Fruit fly (Drosophila melanogaster) Kc167 (cell line): ENCODE measurements around the gene pes.

Source experiments
- Sin3A ChIP-seq: fragments of >200 bp; optimal IDR thresholded peaks from 2 replicates; lab custom pipeline; 2018; ENCODE audit warnings: missing external identifiers
- h ChIP-seq: fragments of >200 bp; optimal IDR thresholded peaks from 3 replicates; lab custom pipeline; 2018; ENCODE audit warnings: missing external identifiers
- insv ChIP-seq: fragments of >200 bp; optimal IDR thresholded peaks from 3 replicates; lab custom pipeline; 2018; ENCODE audit warnings: missing external identifiers
- psq ChIP-seq: fragments of >200 bp; optimal IDR thresholded peaks from 2 replicates; lab custom pipeline; 2017; ENCODE audit warnings: missing external identifiers

DNA sequence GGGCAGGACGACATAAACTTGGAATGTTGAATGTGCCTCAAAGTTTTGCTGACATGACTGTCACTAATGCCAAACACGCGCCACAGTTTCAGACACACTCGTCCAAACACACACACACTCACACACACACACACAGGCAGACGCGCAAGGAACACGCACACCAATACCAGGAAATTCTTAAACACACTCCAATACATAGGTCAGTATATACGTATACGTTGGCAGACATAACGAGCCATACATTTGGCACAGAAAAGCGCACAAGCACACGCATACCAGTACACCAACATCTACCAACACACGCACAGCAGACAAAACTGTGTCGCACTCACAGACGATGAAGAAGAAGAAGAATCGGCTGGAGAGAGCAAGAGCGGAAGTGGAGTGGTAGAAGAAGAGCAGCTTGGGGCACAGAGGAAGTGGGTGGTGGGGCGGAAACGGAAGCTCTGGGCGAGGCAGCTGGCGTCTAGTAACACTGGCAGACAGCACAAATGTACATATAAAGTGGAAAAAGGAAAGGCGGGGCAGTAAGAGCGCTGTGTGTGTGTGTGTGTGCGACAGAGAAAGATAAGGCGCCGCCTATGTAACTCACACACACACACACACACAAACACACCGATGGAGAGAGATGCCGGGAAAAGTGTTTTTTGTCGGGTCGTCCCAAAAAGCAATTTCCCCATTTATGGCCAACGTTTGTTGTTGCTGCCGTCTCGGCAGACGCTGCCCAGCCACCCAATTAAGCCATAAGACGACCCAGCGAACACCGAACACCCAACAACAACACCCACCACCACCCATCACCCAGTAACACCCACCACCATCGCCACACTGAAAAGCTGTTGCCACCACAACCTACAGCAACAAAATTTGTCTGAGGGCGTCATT is 53.3 kb downstream of the pes start:
- TF ChIP-seq h (lab: Kevin White, UChicago) (no peak), insv (lab: Kevin White, UChicago) (no peak), psq (lab: Kevin White, UChicago) (no peak), Sin3A (lab: Kevin White, UChicago) (no peak)
